Fruit fly (Drosophila melanogaster): ENCODE measurements around the gene CG1792.

Gene CG1792

dm6 chr3R:31580586-31580994 lies 35.5 kb upstream of the CG1792 start, which contains the start of the genes pygo and rod (continued):
- TF ChIP-seq corto (GFP tag; optimal IDR thresholded peaks at IDR 0.05) (no peak), pita (GFP tag; optimal IDR thresholded peaks at IDR 0.05) (no peak), CG17328 (GFP tag; IDR thresholded peaks at IDR 0.05) (no peak), CG5245 (GFP tag; optimal IDR thresholded peaks at IDR 0.05) (no peak), Ptx1 (GFP tag; IDR thresholded peaks at IDR 0.05) (no peak), CG10321 (GFP tag; IDR thresholded peaks at IDR 0.05) (no peak), TFAM (GFP tag; optimal IDR thresholded peaks at IDR 0.05) (no peak), CG7839 (tag; optimal IDR thresholded peaks at IDR 0.05) (no peak), CG10565 (GFP tag; optimal IDR thresholded peaks at IDR 0.05) (no peak), tna (GFP tag; IDR thresholded peaks at IDR 0.05; ENCODE audit: partially characterized antibody) (peak; percentile 51), br (optimal IDR thresholded peaks at IDR 0.05) (no peak), B-H1 (GFP tag; IDR thresholded peaks at IDR 0.05) (no peak), Hey (tag; optimal IDR thresholded peaks at IDR 0.05) (no peak), NC2α (GFP tag; optimal IDR thresholded peaks at IDR 0.05) (no peak), CG33213 (GFP tag; optimal IDR thresholded peaks at IDR 0.05) (peak; percentile 34), chif (GFP tag; optimal IDR thresholded peaks at IDR 0.05) (peak in 1 of 2 experiments; percentile 5), CG16815 (GFP tag; optimal IDR thresholded peaks at IDR 0.05) (no peak), CG33557 (GFP tag; optimal IDR thresholded peaks at IDR 0.05) (no peak), MBD-R2 (GFP tag; IDR thresholded peaks at IDR 0.05) (peak; percentile 84), CG4282 (GFP tag; optimal IDR thresholded peaks at IDR 0.05) (no peak), bbx (GFP tag; IDR thresholded peaks at IDR 0.05; ENCODE audit: partially characterized antibody) (peak; percentile 45), CG15514 (GFP tag; optimal IDR thresholded peaks at IDR 0.05) (peak; percentile 92), HLH54F (GFP tag; optimal IDR thresholded peaks at IDR 0.05) (no peak), CG42726 (GFP tag; IDR thresholded peaks at IDR 0.05; ENCODE audit: partially characterized antibody) (0 out of 2 replicates have a peak, but pooled peaks have one; percentile 29), otp (GFP tag; IDR thresholded peaks at IDR 0.05) (no peak), dpn (GFP tag; optimal IDR thresholded peaks at IDR 0.05) (no peak), bcd (GFP tag; optimal IDR thresholded peaks at IDR 0.05) (peak; percentile 6), jumu (GFP tag; optimal IDR thresholded peaks at IDR 0.05) (peak; percentile 59), usp (GFP tag; optimal IDR thresholded peaks at IDR 0.05) (no peak), CG14710 (tag; optimal IDR thresholded peaks at IDR 0.05) (peak; percentile 62), crol (GFP tag; IDR thresholded peaks at IDR 0.05) (no peak), Sry-β (GFP tag; optimal IDR thresholded peaks at IDR 0.05) (no peak), fd64A (GFP tag; optimal IDR thresholded peaks at IDR 0.05) (no peak), Scr (GFP tag; IDR thresholded peaks at IDR 0.05; ENCODE audit: partially characterized antibody) (peak; percentile 70), C15 (GFP tag; IDR thresholded peaks at IDR 0.05) (no peak), CG10543 (GFP tag; optimal IDR thresholded peaks at IDR 0.05) (no peak), insv (GFP tag; optimal IDR thresholded peaks at IDR 0.05) (no peak), CG12299 (tag; optimal IDR thresholded peaks at IDR 0.05) (no peak), CG10147 (GFP tag; optimal IDR thresholded peaks at IDR 0.05) (no peak), CG11696 (GFP tag; IDR thresholded peaks at IDR 0.05) (no peak), CG17612 (GFP tag; IDR thresholded peaks at IDR 0.05) (no peak), CG31388 (GFP tag; optimal IDR thresholded peaks at IDR 0.05) (no peak), CG18599 (GFP tag; optimal IDR thresholded peaks at IDR 0.05) (no peak), Max (GFP tag; optimal IDR thresholded peaks at IDR 0.05) (peak; percentile 16), lilli (GFP tag; optimal IDR thresholded peaks at IDR 0.05) (peak; percentile 34), wor (GFP tag; IDR thresholded peaks at IDR 0.05) (no peak), BEAF-32 (GFP tag; optimal IDR thresholded peaks at IDR 0.05) (peak; percentile 68), Ets65A (GFP tag) (no peak), CG18619 (GFP tag; optimal IDR thresholded peaks at IDR 0.05) (no peak), Sry-δ (GFP tag; optimal IDR thresholded peaks at IDR 0.05) (peak; percentile 73), slp2 (GFP tag; optimal IDR thresholded peaks at IDR 0.05) (no peak), cas (GFP tag; IDR thresholded peaks at IDR 0.05) (no peak)

Measured in whole organism, embryonic.